Worm (Caenorhabditis elegans): ENCODE data around the gene idpc-1.

The idpc-1 gene

DNA sequence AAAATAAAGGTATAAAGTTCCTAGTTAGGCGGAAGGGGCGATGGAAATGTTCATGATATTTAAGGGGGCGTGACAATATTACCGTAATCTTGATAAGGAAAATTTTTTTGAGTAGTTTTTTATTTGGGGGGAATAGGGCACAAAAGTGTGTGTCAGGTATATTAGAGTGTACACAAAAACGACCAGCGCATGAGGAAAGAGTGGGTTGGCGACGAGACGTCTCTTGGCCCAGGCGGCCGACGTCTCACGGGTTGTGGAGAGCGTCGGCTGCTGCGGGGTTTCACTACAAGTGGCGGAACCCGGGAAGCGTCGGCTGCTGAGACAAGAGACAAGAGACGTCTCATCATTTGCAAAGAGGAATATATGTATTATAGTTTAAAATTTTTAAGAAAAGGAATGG, 36.7 kb downstream of the idpc-1 start (continued):
- TF ChIP-seq nhr-48 (tag; optimal IDR thresholded peaks at IDR 0.05) (peak; percentile 38), lin-38 (GFP tag; IDR thresholded peaks at IDR 0.05) (peak; percentile 60), D1046.2 (GFP tag; IDR thresholded peaks at IDR 0.05) (0 out of 2 replicates have a peak, but pooled peaks have one; percentile 45), rbr-2 (tag; optimal IDR thresholded peaks at IDR 0.05) (peak; percentile 20), nhr-6 (tag; optimal IDR thresholded peaks at IDR 0.05) (peak; percentile 50), vab-7 (GFP tag; IDR thresholded peaks at IDR 0.05) (peak; percentile 62), pqm-1 (tag; optimal IDR thresholded peaks at IDR 0.05) (peak; percentile 32), daf-8 (GFP tag; IDR thresholded peaks at IDR 0.05) (no peak), hmg-1.1 (GFP tag; IDR thresholded peaks at IDR 0.05) (peak; percentile 68; the same call in 1 of the 2 replicates), fkh-10 (GFP tag; optimal IDR thresholded peaks at IDR 0.05) (no peak), lin-13 (GFP tag; optimal IDR thresholded peaks at IDR 0.05) (peak; percentile 97), pha-4 (GFP tag; IDR thresholded peaks at IDR 0.05) (peak; percentile 62), pha-4 (tag; optimal IDR thresholded peaks at IDR 0.05) (no peak), skn-1 (tag; optimal IDR thresholded peaks at IDR 0.05) (no peak), dmd-8 (GFP tag; IDR thresholded peaks at IDR 0.05) (no peak), lin-15B (tag; optimal IDR thresholded peaks at IDR 0.05) (peak; percentile 21), egl-43 (GFP tag; IDR thresholded peaks at IDR 0.05) (peak; percentile 63; the same call in 1 of the 2 replicates), lsy-2 (tag; optimal IDR thresholded peaks at IDR 0.05) (peak; percentile 5 to 50), ztf-7 (tag; optimal IDR thresholded peaks at IDR 0.05) (no peak), nhr-25 (tag; optimal IDR thresholded peaks at IDR 0.05; ENCODE audit: borderline replicate concordance, insufficient read depth) (peak; percentile 53), mxl-2 (GFP tag; conservative IDR thresholded peaks at IDR 0.05) (no peak), unc-39 (tag; optimal IDR thresholded peaks at IDR 0.05) (no peak), nhr-10 (tag; optimal IDR thresholded peaks at IDR 0.05) (peak; percentile 8), daf-12 (tag; optimal IDR thresholded peaks at IDR 0.05) (no peak), ceh-20 (GFP tag; IDR thresholded peaks at IDR 0.05) (no peak), spr-3 (GFP tag; optimal IDR thresholded peaks at IDR 0.05) (peak; percentile 31), dve-1 (tag; optimal IDR thresholded peaks at IDR 0.05; ENCODE audit: insufficient read depth) (peak; percentile 85), egl-27 (tag; optimal IDR thresholded peaks at IDR 0.05) (no peak), nhr-76 (tag; optimal IDR thresholded peaks at IDR 0.05) (no peak), lin-39 (tag; optimal IDR thresholded peaks at IDR 0.05) (no peak), mxl-3 (GFP tag; optimal IDR thresholded peaks at IDR 0.05) (peak; percentile 73), T26A8.4 (GFP tag; IDR thresholded peaks at IDR 0.05) (peak; percentile 65), hlh-11 (tag; optimal IDR thresholded peaks at IDR 0.05) (peak; percentile 87), hif-1 (tag; optimal IDR thresholded peaks at IDR 0.05) (peak in 1 of 2 experiments; percentile 25), lin-1 (GFP tag; IDR thresholded peaks at IDR 0.05) (peak; percentile 83), nhr-77 (tag; optimal IDR thresholded peaks at IDR 0.05) (peak; percentile 65), daf-16 (GFP tag; optimal IDR thresholded peaks at IDR 0.05) (no peak), daf-16 (tag; optimal IDR thresholded peaks at IDR 0.05) (peak; percentile 39), dmd-6 (GFP tag; IDR thresholded peaks at IDR 0.05) (peak; percentile 77), cey-2 (tag; optimal IDR thresholded peaks at IDR 0.05; ENCODE audit: borderline replicate concordance, insufficient read depth) (no peak), dpl-1 (GFP tag; optimal IDR thresholded peaks at IDR 0.05) (peak; percentile 21), arid-1 (GFP tag; conservative IDR thresholded peaks at IDR 0.05) (peak; percentile 20; the same call in 1 of the 2 replicates), spr-1 (tag; optimal IDR thresholded peaks at IDR 0.05) (peak; percentile 78), ceh-32 (tag; optimal IDR thresholded peaks at IDR 0.05; ENCODE audit: poor library complexity) (no peak), unc-130 (GFP tag; optimal IDR thresholded peaks at IDR 0.05) (no peak), madf-5 (GFP tag; IDR thresholded peaks at IDR 0.05) (peak; percentile 8 to 70; a peak in 2 of 4 replicates), hlh-30 (tag; optimal IDR thresholded peaks at IDR 0.05; ENCODE audit: insufficient read depth) (peak; percentile 75), ama-1 (optimal IDR thresholded peaks at IDR 0.05) (peak; percentile 3), saeg-2 (GFP tag; IDR thresholded peaks at IDR 0.05) (no peak), nhr-41 (GFP tag; IDR thresholded peaks at IDR 0.05) (no peak), set-16 (GFP tag; IDR thresholded peaks at IDR 0.05) (peak; percentile 91)
